Fruit fly (Drosophila melanogaster) whole organism, embryonic: Measurements from ENCODE around the gene por.

Source experiments
- CG1024 ChIP-seq: fragments of 200-800 bp; sonication (Bioruptor generic); IDR thresholded peaks from 2 replicates; pipeline ENCODE4 v1.3.6; 2022; ENCODE audit warnings: missing biosample characterization, missing genetic modification characterization
- CG10321 ChIP-seq: fragments of 200-800 bp; sonication (Bioruptor generic); IDR thresholded peaks from 2 replicates; pipeline ENCODE4 v1.3.6; 2022; ENCODE audit warnings: missing biosample characterization, missing genetic modification characterization
- CG11247 ChIP-seq: fragments of 200-800 bp; sonication (Bioruptor generic); IDR thresholded peaks from 2 replicates; pipeline ENCODE4 v1.3.6; 2022; ENCODE audit warnings: missing biosample characterization, missing genetic modification characterization
- CG1233 ChIP-seq: fragments of 200-800 bp; sonication (Bioruptor generic); optimal IDR thresholded peaks from 4 replicates; lab custom pipeline; 2018; ENCODE audit warnings: missing biosample characterization, mild to moderate bottlenecking, missing genetic modification characterization
- CG13287 ChIP-seq: fragments of 200-800 bp; sonication (Bioruptor generic); IDR thresholded peaks from 2 replicates; pipeline ENCODE4 v1.3.6; 2022; ENCODE audit warnings: missing biosample characterization, missing genetic modification characterization; ENCODE audit not compliant: partially characterized antibody
- CG17568 ChIP-seq: fragments of 200-800 bp; sonication (Bioruptor generic); optimal IDR thresholded peaks from 2 replicates; lab custom pipeline; 2018; ENCODE audit warnings: missing biosample characterization, mild to moderate bottlenecking, missing genetic modification characterization, moderate library complexity
- CG31441 ChIP-seq: fragments of 200-800 bp; sonication (Bioruptor generic); IDR thresholded peaks from 2 replicates; pipeline ENCODE4 v1.3.6; 2022; ENCODE audit warnings: missing biosample characterization, missing genetic modification characterization
- CG32767 ChIP-seq: fragments of 200-800 bp; sonication (Bioruptor generic); IDR thresholded peaks from 2 replicates; pipeline ENCODE4 v1.3.6; 2022; ENCODE audit warnings: missing biosample characterization, missing genetic modification characterization
- CG33557 ChIP-seq: fragments of 200-800 bp; sonication (Bioruptor generic); optimal IDR thresholded peaks from 2 replicates; lab custom pipeline; 2019; ENCODE audit warnings: missing biosample characterization, mild to moderate bottlenecking, missing genetic modification characterization, moderate library complexity
- CG34376 ChIP-seq: fragments of 200-800 bp; sonication (Bioruptor generic); optimal IDR thresholded peaks from 2 replicates; lab custom pipeline; 2018; ENCODE audit warnings: missing biosample characterization, mild to moderate bottlenecking, missing genetic modification characterization
- CG4328 ChIP-seq: fragments of 200-800 bp; sonication (Bioruptor generic); optimal IDR thresholded peaks from 3 replicates; lab custom pipeline; 2017; ENCODE audit warnings: missing biosample characterization, missing genetic modification reagents, missing genetic modification characterization
- CG4820 ChIP-seq: fragments of 200-800 bp; sonication (Bioruptor generic); optimal IDR thresholded peaks from 3 replicates; lab custom pipeline; 2016; ENCODE audit warnings: missing biosample characterization, missing genetic modification characterization
- CG5180 ChIP-seq: fragments of 200-800 bp; sonication (Bioruptor generic); optimal IDR thresholded peaks from 3 replicates; lab custom pipeline; 2017; ENCODE audit warnings: missing biosample characterization, missing genetic modification characterization, mild to moderate bottlenecking, moderate library complexity, missing genetic modification reagents
- CG7372 ChIP-seq: fragments of 200-800 bp; sonication (Bioruptor generic); IDR thresholded peaks from 2 replicates; pipeline ENCODE4 v1.3.6; 2022; ENCODE audit warnings: missing biosample characterization, missing genetic modification characterization
- CG7928 ChIP-seq: fragments of 200-800 bp; sonication (Bioruptor generic); optimal IDR thresholded peaks from 2 replicates; lab custom pipeline; 2017; ENCODE audit warnings: missing biosample characterization, mild to moderate bottlenecking, missing genetic modification characterization
- CG7963 ChIP-seq: fragments of 200-800 bp; sonication (Bioruptor generic); IDR thresholded peaks from 3 replicates; pipeline ENCODE4 v1.3.6; 2022; ENCODE audit warnings: missing biosample characterization, missing genetic modification characterization; ENCODE audit not compliant: partially characterized antibody
- CHES-1-like ChIP-seq: fragments of 200-800 bp; sonication (Bioruptor generic); optimal IDR thresholded peaks from 2 replicates; lab custom pipeline; 2016; ENCODE audit warnings: missing biosample characterization, missing genetic modification characterization
- D19B ChIP-seq: fragments of 200-800 bp; sonication (Bioruptor generic); optimal IDR thresholded peaks from 2 replicates; lab custom pipeline; 2017; ENCODE audit warnings: missing biosample characterization, mild to moderate bottlenecking, missing genetic modification characterization
- Dek ChIP-seq: fragments of 200-800 bp; sonication (Bioruptor generic); optimal IDR thresholded peaks from 3 replicates; lab custom pipeline; 2019; ENCODE audit warnings: missing biosample characterization, mild to moderate bottlenecking, missing genetic modification characterization, moderate library complexity
- Fer2 ChIP-seq: fragments of 200-800 bp; sonication (Bioruptor generic); optimal IDR thresholded peaks from 2 replicates; lab custom pipeline; 2018; ENCODE audit warnings: missing biosample characterization, mild to moderate bottlenecking, missing genetic modification characterization, moderate library complexity
- HmgZ ChIP-seq: fragments of 200-800 bp; sonication (Bioruptor generic); optimal IDR thresholded peaks from 2 replicates; lab custom pipeline; 2018; ENCODE audit warnings: missing biosample characterization, mild to moderate bottlenecking, missing genetic modification characterization
- Hmr ChIP-seq: fragments of 200-800 bp; sonication (Bioruptor generic); optimal IDR thresholded peaks from 3 replicates; lab custom pipeline; 2017; ENCODE audit warnings: mild to moderate bottlenecking, missing biosample characterization, missing genetic modification reagents, missing genetic modification characterization
- Hmx ChIP-seq: fragments of 200-800 bp; sonication (Bioruptor generic); optimal IDR thresholded peaks from 2 replicates; lab custom pipeline; 2016; ENCODE audit warnings: missing biosample characterization, missing genetic modification characterization
- Hr3 ChIP-seq: fragments of 200-800 bp; sonication (Bioruptor generic); optimal IDR thresholded peaks from 3 replicates; lab custom pipeline; 2016; ENCODE audit warnings: missing biosample characterization, missing genetic modification characterization
- Mad ChIP-seq: fragments of 200-800 bp; sonication (Bioruptor generic); optimal IDR thresholded peaks from 2 replicates; lab custom pipeline; 2016; ENCODE audit warnings: missing biosample characterization, missing genetic modification characterization
- Med ChIP-seq: fragments of 200-800 bp; sonication (Bioruptor generic); peaks from one replicate; lab custom pipeline; 2016; ENCODE audit warnings: missing biosample characterization, missing genetic modification characterization, mild to moderate bottlenecking, inconsistent platforms, moderate library complexity
- Meics ChIP-seq: fragments of 200-800 bp; sonication (Bioruptor generic); optimal IDR thresholded peaks from 2 replicates; lab custom pipeline; 2017; ENCODE audit warnings: missing biosample characterization, mild to moderate bottlenecking, missing genetic modification characterization
- Myb ChIP-seq: fragments of 200-800 bp; sonication (Bioruptor generic); optimal IDR thresholded peaks from 2 replicates; lab custom pipeline; 2016; ENCODE audit warnings: missing biosample characterization, missing genetic modification characterization
- Nf-YC ChIP-seq: fragments of 200-800 bp; optimal IDR thresholded peaks from 3 replicates; lab custom pipeline; 2019; ENCODE audit warnings: missing biosample characterization, mild to moderate bottlenecking, missing genetic modification characterization, moderate library complexity
- Oaz ChIP-seq: fragments of 200-800 bp; sonication (Bioruptor generic); IDR thresholded peaks from 2 replicates; pipeline ENCODE4 v1.3.6; 2022; ENCODE audit warnings: missing biosample characterization, missing genetic modification characterization
- Ravus ChIP-seq: fragments of 200-800 bp; sonication (Bioruptor generic); IDR thresholded peaks from 2 replicates; pipeline ENCODE4 v1.3.6; 2022; ENCODE audit warnings: missing biosample characterization, missing genetic modification characterization
- Vsx1 ChIP-seq: fragments of 200-800 bp; sonication (Bioruptor generic); optimal IDR thresholded peaks from 2 replicates; lab custom pipeline; 2017; ENCODE audit warnings: missing biosample characterization, mild to moderate bottlenecking, missing genetic modification characterization, missing genetic modification reagents
- bab2 ChIP-seq: fragments of 200-800 bp; sonication (Bioruptor generic); optimal IDR thresholded peaks from 2 replicates; lab custom pipeline; 2016; ENCODE audit warnings: missing biosample characterization, missing genetic modification characterization
- caup ChIP-seq: fragments of 200-800 bp; sonication (Bioruptor generic); optimal IDR thresholded peaks from 3 replicates; lab custom pipeline; 2017; ENCODE audit warnings: missing biosample characterization, mild to moderate bottlenecking, missing genetic modification characterization, moderate library complexity; ENCODE audit not compliant: severe bottlenecking
- emc ChIP-seq: fragments of 200-800 bp; sonication (Bioruptor generic); optimal IDR thresholded peaks from 2 replicates; lab custom pipeline; 2016; ENCODE audit warnings: missing biosample characterization, missing genetic modification characterization
- en ChIP-seq: fragments of 200-800 bp; sonication (Bioruptor generic); optimal IDR thresholded peaks from 2 replicates; lab custom pipeline; 2016; ENCODE audit warnings: missing biosample characterization, missing genetic modification characterization
- insv ChIP-seq, 2 experiments: fragments of 200-800 bp; sonication (Bioruptor generic); optimal IDR thresholded peaks; 3 replicates each; lab custom pipeline; 2016 to 2018; ENCODE audit warnings: missing biosample characterization in 2 of 2, missing genetic modification characterization in 2 of 2
- knrl ChIP-seq: fragments of 200-800 bp; sonication (Bioruptor generic); IDR thresholded peaks from 3 replicates; pipeline ENCODE4 v1.3.6; 2022; ENCODE audit warnings: missing biosample characterization, missing genetic modification characterization; ENCODE audit not compliant: partially characterized antibody
- lov ChIP-seq, 2 experiments: fragments of 200-800 bp in 1 of 2; fragments of >200 bp in 1 of 2; sonication (Bioruptor generic) in 1 of 2; IDR thresholded peaks in 1 of 2; optimal IDR thresholded peaks in 1 of 2; 2 replicates in 1 of 2; 3 replicates in 1 of 2; pipeline versions ENCODE4 v1.3.6 to Lab custom; 2017 to 2022; ENCODE audit warnings: missing biosample characterization in 1 of 2, missing genetic modification characterization in 1 of 2
- mam ChIP-seq: fragments of 200-800 bp; sonication (Bioruptor generic); optimal IDR thresholded peaks from 3 replicates; lab custom pipeline; 2016; ENCODE audit warnings: missing biosample characterization, missing genetic modification characterization
- otp ChIP-seq: fragments of 200-800 bp; sonication (Bioruptor generic); IDR thresholded peaks from 3 replicates; pipeline ENCODE4, ENCODE4 v1.3.6; 2022; ENCODE audit warnings: missing biosample characterization, missing genetic modification characterization
- pita ChIP-seq: fragments of 200-800 bp; sonication (Bioruptor generic); optimal IDR thresholded peaks from 2 replicates; lab custom pipeline; 2017; ENCODE audit warnings: missing biosample characterization, mild to moderate bottlenecking, missing genetic modification characterization
- pnt ChIP-seq: fragments of 200-800 bp; sonication (Bioruptor generic); optimal IDR thresholded peaks from 3 replicates; lab custom pipeline; 2016; ENCODE audit warnings: missing biosample characterization, missing genetic modification characterization
- ro ChIP-seq: fragments of 200-800 bp; sonication (Bioruptor generic); IDR thresholded peaks from 2 replicates; pipeline ENCODE4 v1.3.6; 2022; ENCODE audit warnings: missing biosample characterization, missing genetic modification characterization
- scrt ChIP-seq: fragments of 200-800 bp; sonication (Bioruptor generic); optimal IDR thresholded peaks from 2 replicates; lab custom pipeline; 2018; ENCODE audit warnings: missing biosample characterization, mild to moderate bottlenecking, missing genetic modification characterization, moderate library complexity
- tin ChIP-seq: fragments of 200-800 bp; sonication (Bioruptor generic); optimal IDR thresholded peaks from 3 replicates; lab custom pipeline; 2016; ENCODE audit warnings: missing biosample characterization, missing genetic modification characterization
- yki ChIP-seq: fragments of >200 bp; optimal IDR thresholded peaks from 3 replicates; lab custom pipeline; 2018
- z ChIP-seq: fragments of 200-800 bp; sonication (Bioruptor generic); IDR thresholded peaks from 3 replicates; pipeline ENCODE4 v1.3.6; 2022; ENCODE audit warnings: missing biosample characterization, missing genetic modification characterization

por gene

DNA sequence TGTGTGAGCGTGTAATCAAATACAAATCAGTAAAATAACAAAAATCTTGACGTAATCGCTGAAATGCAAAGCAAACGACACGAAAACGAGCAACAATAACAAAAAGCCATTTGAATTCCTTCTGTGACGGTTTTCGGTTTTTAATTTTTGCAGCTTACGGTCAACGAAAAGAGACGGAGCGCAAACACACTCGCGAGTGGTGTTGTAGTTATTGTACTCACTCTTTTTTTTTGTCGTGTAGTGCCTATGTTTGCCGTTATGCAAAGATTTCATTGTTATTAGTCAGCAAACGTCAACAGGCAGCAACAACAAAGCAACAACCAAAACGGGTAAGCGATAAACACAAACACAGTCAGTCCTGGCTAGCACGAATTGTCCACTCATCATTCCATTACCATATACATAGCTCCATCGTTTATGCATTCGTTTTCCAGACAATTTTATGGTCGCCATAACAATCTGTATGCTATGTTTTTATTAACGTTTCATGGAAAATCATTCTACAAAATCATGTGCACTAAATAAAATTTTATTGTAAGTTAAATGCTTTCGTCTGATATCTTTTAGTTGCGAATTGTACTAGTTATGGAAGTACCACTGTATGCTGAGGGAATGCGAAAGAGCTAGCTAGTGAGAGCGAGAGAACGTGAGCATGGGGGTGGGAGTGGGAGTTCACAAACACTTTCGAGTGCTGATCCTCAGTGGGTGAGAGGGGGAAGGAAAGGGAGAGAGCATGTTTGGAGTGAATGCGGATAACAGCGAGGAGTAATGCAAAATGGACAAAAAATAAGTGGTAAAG lies 12.6 kb downstream of the por start (continued):
- TF ChIP-seq CG33557 (GFP tag; lab: Kevin White, UChicago), result peak; percentile 9
- TF ChIP-seq CG34376, result peak; percentile 71
- peak; percentile 57 for TF ChIP-seq Myb (GFP tag; lab: Kevin White, UChicago)
- peak; percentile 43; the same call in 1 of the 2 replicates for TF ChIP-seq Oaz (GFP tag; lab: Robert Waterston, UW)
- TF ChIP-seq yki (lab: Kevin White, UChicago), result no peak
- no peak for TF ChIP-seq CG7963 (GFP tag; lab: Robert Waterston, UW)
- TF ChIP-seq insv (GFP tag; optimal IDR thresholded peaks at IDR 0.05; lab: Kevin White, UChicago), result peak in 1 of 2 experiments; percentile 37
- TF ChIP-seq caup (GFP tag; lab: Kevin White, UChicago), result peak; percentile 54
- peak; percentile 68 for TF ChIP-seq CG17568 (GFP tag; lab: Kevin White, UChicago)
- peak; percentile 98 for TF ChIP-seq Med (GFP tag; lab: Kevin White, UChicago)
- TF ChIP-seq Ravus (GFP tag; lab: Robert Waterston, UW), result peak; percentile 9; the same call in 1 of the 2 replicates
- no peak for TF ChIP-seq CG31441
- TF ChIP-seq z (GFP tag; lab: Robert Waterston, UW), result peak; percentile 50; the same call in 1 of the 3 replicates
- TF ChIP-seq CG1233 (GFP tag; lab: Kevin White, UChicago), result peak; percentile 70
- TF ChIP-seq CG7372 (GFP tag; lab: Robert Waterston, UW), result peak; percentile 80
- TF ChIP-seq pita (GFP tag; lab: Kevin White, UChicago), result no peak
- peak; percentile 68 for TF ChIP-seq Meics (GFP tag; lab: Kevin White, UChicago)
- no peak for TF ChIP-seq ro (GFP tag; lab: Robert Waterston, UW)
- TF ChIP-seq scrt (GFP tag; lab: Kevin White, UChicago), result peak; percentile 77
- TF ChIP-seq CG7928 (GFP tag; lab: Kevin White, UChicago), result peak; percentile 22
- no peak for TF ChIP-seq Vsx1 (GFP tag; lab: Kevin White, UChicago)
- peak; percentile 21 for TF ChIP-seq Mad
- TF ChIP-seq Dek (tag; lab: Kevin White, UChicago), result peak; percentile 80
- no peak for TF ChIP-seq CG13287 (GFP tag; lab: Robert Waterston, UW)
- TF ChIP-seq knrl, result no peak
- TF ChIP-seq D19B (GFP tag; lab: Kevin White, UChicago), result peak; percentile 57
- no peak for TF ChIP-seq CG4820
- no peak for TF ChIP-seq lov (optimal IDR thresholded peaks at IDR 0.05; lab: Kevin White, UChicago)
- peak; percentile 44; the same call in 1 of the 3 replicates for TF ChIP-seq lov (GFP tag; IDR thresholded peaks at IDR 0.05; lab: Robert Waterston, UW)
- peak; percentile 79 for TF ChIP-seq mam (GFP tag; lab: Kevin White, UChicago)
- no peak for TF ChIP-seq emc (GFP tag; lab: Kevin White, UChicago)
- TF ChIP-seq CG5180, result peak; percentile 54
- TF ChIP-seq Fer2 (tag; lab: Kevin White, UChicago), result peak; percentile 81
- TF ChIP-seq CG10321, result peak; percentile 56; the same call in 1 of the 2 replicates
- TF ChIP-seq Nf-YC, result peak; percentile 80
- peak; percentile 79 for TF ChIP-seq CG32767 (GFP tag; lab: Robert Waterston, UW)
- no peak for TF ChIP-seq en (GFP tag; lab: Kevin White, UChicago)
- TF ChIP-seq CHES-1-like (GFP tag; lab: Kevin White, UChicago), result peak; percentile 72
- TF ChIP-seq Hmx (GFP tag; lab: Kevin White, UChicago), result no peak
- TF ChIP-seq Hmr (GFP tag; lab: Kevin White, UChicago), result peak; percentile 81
- TF ChIP-seq otp, result no peak; the same call in 2 of the 3 replicates
- TF ChIP-seq CG11247 (GFP tag; lab: Robert Waterston, UW), result peak; percentile 67
- peak; percentile 36 for TF ChIP-seq Hr3 (GFP tag; lab: Kevin White, UChicago)
- peak; percentile 75 for TF ChIP-seq bab2 (GFP tag; lab: Kevin White, UChicago)
- TF ChIP-seq CG1024 (GFP tag; lab: Robert Waterston, UW), result 0 out of 2 replicates have a peak, but pooled peaks have one; percentile 4
- peak; percentile 84 for TF ChIP-seq CG4328 (GFP tag; lab: Kevin White, UChicago)
- TF ChIP-seq pnt (GFP tag; lab: Kevin White, UChicago), result no peak
- TF ChIP-seq tin (GFP tag; lab: Kevin White, UChicago), result peak; percentile 1
- peak; percentile 92 for TF ChIP-seq HmgZ (tag; lab: Kevin White, UChicago)
